Fruit fly (Drosophila melanogaster) whole organism, prepupa: ENCODE data around the gene CG7370.

ENCODE experiments used
- CG6808 ChIP-seq: fragments of 200-800 bp; sonication (Bioruptor generic); optimal IDR thresholded peaks from 3 replicates; lab custom pipeline; 2017; ENCODE audit warnings: missing biosample characterization, missing genetic modification characterization, mild to moderate bottlenecking, moderate library complexity, missing genetic modification reagents
- Sox15 ChIP-seq: fragments of 200-800 bp; sonication (Bioruptor generic); optimal IDR thresholded peaks from 3 replicates; lab custom pipeline; 2016; ENCODE audit warnings: missing biosample characterization, missing genetic modification characterization
- salr ChIP-seq, 2 experiments: fragments of 200-800 bp; sonication (Bioruptor generic); optimal IDR thresholded peaks; 3 replicates each; lab custom pipeline; 2016 to 2018; ENCODE audit warnings: missing biosample characterization in 2 of 2, missing genetic modification characterization in 2 of 2, mild to moderate bottlenecking in 1 of 2
- svp ChIP-seq: fragments of 200-800 bp; sonication (Bioruptor generic); peaks from one replicate; lab custom pipeline; 2016; ENCODE audit warnings: missing biosample characterization, missing genetic modification characterization

Gene CG7370

DNA sequence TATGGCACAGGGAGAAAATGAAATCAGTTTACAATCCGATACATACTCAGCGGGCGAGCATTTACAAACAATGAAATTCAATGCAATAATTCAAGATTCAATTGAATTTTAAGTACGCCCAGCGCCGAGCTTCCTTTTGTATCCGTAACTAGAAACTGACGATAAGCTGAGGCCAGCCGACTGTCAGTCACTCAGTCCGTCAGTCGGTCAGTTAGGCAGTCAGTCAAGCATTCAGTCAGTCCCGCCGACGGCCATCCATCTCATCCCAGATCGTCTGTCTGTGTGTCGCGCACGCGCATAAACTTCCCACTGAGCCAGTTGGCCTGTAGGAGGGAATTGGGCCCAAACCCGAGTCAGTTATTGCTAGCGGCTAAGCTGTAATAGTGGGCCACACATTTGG lies 49.9 kb downstream of the CG7370 start:
- TF ChIP-seq svp (GFP tag; lab: Kevin White, UChicago) (no peak), salr (GFP tag; optimal IDR thresholded peaks at IDR 0.05; lab: Kevin White, UChicago) (no peak), CG6808 (GFP tag; lab: Kevin White, UChicago) (no peak), Sox15 (no peak)
